Fruit fly (Drosophila melanogaster) S2 (cell line): Measurements from ENCODE around the gene exex.

Source experiments
- CG8478 ChIP-seq: fragments of >200 bp; optimal IDR thresholded peaks from 2 replicates; lab custom pipeline; 2018
- CTCF ChIP-seq, 2 experiments: fragments of >200 bp; optimal IDR thresholded peaks; 2 replicates each; lab custom pipeline; 2018

- no peak for TF ChIP-seq CTCF (optimal IDR thresholded peaks at IDR 0.05; lab: Kevin White, UChicago)
- no peak for TF ChIP-seq CG8478 (lab: Kevin White, UChicago)
These were observed 14.2 kb downstream of the exex start for dm6 chr3L:7961973-7962753.
